Worm (Caenorhabditis elegans): ENCODE data around the gene cki-2.

Gene cki-2

DNA sequence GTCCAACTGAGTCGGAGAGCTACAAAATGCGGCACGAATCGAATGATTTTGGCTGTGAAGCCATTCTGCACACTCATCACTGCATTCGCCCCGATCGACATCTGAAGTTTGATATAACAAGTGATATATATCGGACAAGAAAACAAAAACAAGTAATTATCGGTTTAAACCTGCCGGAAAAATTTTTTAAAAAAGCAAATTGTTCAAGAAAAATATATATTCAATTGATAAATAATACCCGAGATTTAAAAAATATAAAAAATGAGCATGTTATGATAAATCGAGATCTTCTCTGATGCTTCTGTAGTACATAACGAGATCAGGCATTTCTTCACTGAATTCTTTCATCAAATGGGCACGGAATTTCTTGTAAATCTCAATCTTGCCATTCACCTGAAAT, 37.4 kb downstream of the cki-2 start, which contains the start of gene T09A5.5:
Gene T09A5.5 (minus strand): TSS at position 101 of the 400 bp plus-strand sequence.
- TF ChIP-seq swsn-7 (tag; optimal IDR thresholded peaks at IDR 0.05) (no peak), nhr-19 (GFP tag; conservative IDR thresholded peaks at IDR 0.05) (no peak), nhr-20 (tag; optimal IDR thresholded peaks at IDR 0.05) (no peak), ztf-11 (tag; optimal IDR thresholded peaks at IDR 0.05) (no peak), nhr-76 (tag; optimal IDR thresholded peaks at IDR 0.05) (no peak)

DNA sequence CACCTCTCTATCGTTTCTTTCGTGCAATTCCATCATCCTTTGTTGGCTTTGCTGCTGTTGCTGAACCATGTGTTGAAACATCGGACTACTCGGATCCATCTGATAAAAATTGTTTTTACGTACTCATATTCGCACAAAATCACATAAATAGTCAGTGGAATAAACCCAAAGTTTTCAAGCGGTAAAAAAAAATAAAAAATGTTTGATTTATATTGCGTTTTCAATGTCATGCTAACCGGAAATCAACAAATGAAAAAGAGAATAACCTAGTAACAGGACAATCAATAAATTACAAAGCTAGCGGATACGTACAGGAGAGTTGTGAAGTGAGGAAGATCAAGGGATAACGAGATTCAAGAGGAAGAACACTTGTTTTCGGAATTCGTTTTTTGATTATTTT, 38.6 kb downstream of the cki-2 start, which contains the start of gene mdt-10:
Gene mdt-10 (minus strand): TSS at position 101 of the 400 bp plus-strand sequence.
- no peak for TF ChIP-seq egl-27 (tag; optimal IDR thresholded peaks at IDR 0.05)
- no peak for TF ChIP-seq snu-23 (GFP tag; optimal IDR thresholded peaks at IDR 0.05)
- no peak for TF ChIP-seq xbp-1 (tag; optimal IDR thresholded peaks at IDR 0.05)

DNA sequence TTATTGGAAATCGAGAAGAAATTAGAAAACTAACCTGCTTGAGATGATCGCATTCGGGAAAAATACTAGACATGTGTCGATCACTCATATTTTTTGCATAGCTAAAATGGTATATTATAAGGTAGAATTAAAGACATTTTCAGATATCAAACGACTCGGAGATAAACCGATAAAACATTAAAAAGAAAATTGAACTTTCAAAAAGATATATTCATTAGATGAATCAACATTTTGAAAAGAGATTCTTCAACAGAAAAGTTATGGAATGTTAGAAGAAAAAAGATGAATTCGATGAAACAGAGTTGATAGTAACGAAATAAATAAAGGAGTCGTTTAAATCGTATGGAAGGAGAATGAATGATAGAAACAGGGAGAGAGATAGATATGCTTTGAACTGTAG, 39.3 kb downstream of the cki-2 start, which contains the start of gene mdmh-35:
Gene mdmh-35 (minus strand): TSS at position 101 of the 400 bp plus-strand sequence.
- no peak for TF ChIP-seq hlh-4 (tag; optimal IDR thresholded peaks at IDR 0.05)
- no peak for TF ChIP-seq fkh-8 (tag; optimal IDR thresholded peaks at IDR 0.05)
- TF ChIP-seq isw-1 (GFP tag; IDR thresholded peaks at IDR 0.05) = no peak
- TF ChIP-seq unc-98 (GFP tag; IDR thresholded peaks at IDR 0.05) = no peak

DNA sequence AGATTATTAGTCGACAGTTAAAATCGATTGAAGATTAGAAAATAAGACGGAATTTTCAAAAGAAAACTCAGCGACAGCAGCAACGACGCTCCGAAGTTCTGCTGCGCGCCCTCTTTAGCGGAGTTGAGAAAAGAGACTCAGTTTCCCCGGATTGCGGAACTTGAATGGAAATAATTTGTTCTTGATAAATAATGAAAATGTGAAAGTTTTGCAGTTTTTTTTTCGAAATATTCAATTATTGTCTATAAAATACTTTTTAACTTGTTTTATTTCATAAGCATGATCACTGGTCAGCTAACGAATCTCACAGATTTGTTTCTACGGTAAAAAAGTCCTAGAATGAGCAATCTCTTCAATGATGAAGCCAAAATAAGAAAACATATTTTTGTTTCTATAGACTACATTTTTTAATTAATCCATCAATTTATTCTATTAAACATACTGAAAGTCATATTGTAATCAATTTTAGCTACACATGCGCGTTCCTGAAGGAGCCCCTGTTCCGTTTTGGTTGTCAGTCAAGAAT, 41.2 kb downstream of the cki-2 start, which contains the start of the genes cec-3 and T09A5.15:
Gene cec-3 (minus strand): TSS at position 116 of the 526 bp plus-strand sequence.
Gene T09A5.15 (plus strand): TSS at position 476 of the 526 bp plus-strand sequence.
- peak; percentile 40 for TF ChIP-seq nhr-85 (tag)
- TF ChIP-seq lin-35 (GFP tag; optimal IDR thresholded peaks at IDR 0.05) = peak; percentile 40 to 71
- peak; percentile 65 for TF ChIP-seq nhr-90 (tag; optimal IDR thresholded peaks at IDR 0.05; ENCODE audit: poor library complexity)
- TF ChIP-seq ceh-88 (GFP tag; IDR thresholded peaks at IDR 0.05) = peak; percentile 48; the same call in 1 of the 2 replicates
- TF ChIP-seq irx-1 (tag; optimal IDR thresholded peaks at IDR 0.05) = peak; percentile 8
- no peak for TF ChIP-seq zip-4 (GFP tag; optimal IDR thresholded peaks at IDR 0.05)
- TF ChIP-seq nhr-19 (GFP tag; conservative IDR thresholded peaks at IDR 0.05) = 0 out of 2 replicates have a peak, but pooled peaks have one; percentile 14
- TF ChIP-seq nhr-71 (tag; optimal IDR thresholded peaks at IDR 0.05) = peak; percentile 77
- TF ChIP-seq lsy-2 (tag; optimal IDR thresholded peaks at IDR 0.05) = peak; percentile 54 to 83
- no peak for TF ChIP-seq nhr-12 (tag; optimal IDR thresholded peaks at IDR 0.05)
- peak; percentile 66 for TF ChIP-seq C16A3.4 (tag; optimal IDR thresholded peaks at IDR 0.05)
- TF ChIP-seq mep-1 (tag; optimal IDR thresholded peaks at IDR 0.05) = peak; percentile 48
- no peak for TF ChIP-seq fkh-10 (GFP tag; optimal IDR thresholded peaks at IDR 0.05)
- TF ChIP-seq tbx-2 (tag; optimal IDR thresholded peaks at IDR 0.05) = peak; percentile 46
- peak; percentile 51 for TF ChIP-seq fkh-8 (tag; optimal IDR thresholded peaks at IDR 0.05)
- TF ChIP-seq unc-98 (GFP tag; IDR thresholded peaks at IDR 0.05) = no peak
- no peak for TF ChIP-seq Y116A8C.19 (tag; optimal IDR thresholded peaks at IDR 0.05; ENCODE audit: borderline replicate concordance)
- TF ChIP-seq nhr-11 (tag; optimal IDR thresholded peaks at IDR 0.05) = no peak
- peak; percentile 23 for TF ChIP-seq C04F5.9 (tag; optimal IDR thresholded peaks at IDR 0.05)
- peak; percentile 56 for TF ChIP-seq xbp-1 (tag; optimal IDR thresholded peaks at IDR 0.05)
- TF ChIP-seq vab-15 (tag; optimal IDR thresholded peaks at IDR 0.05) = no peak
- peak; percentile 49 for TF ChIP-seq rnt-1 (tag; optimal IDR thresholded peaks at IDR 0.05)
- TF ChIP-seq alr-1 (tag; optimal IDR thresholded peaks at IDR 0.05; ENCODE audit: borderline replicate concordance) = no peak
- no peak for TF ChIP-seq egl-27 (tag; optimal IDR thresholded peaks at IDR 0.05)
- TF ChIP-seq nhr-47 (tag; optimal IDR thresholded peaks at IDR 0.05) = peak; percentile 73
- no peak for TF ChIP-seq ceh-90 (tag; optimal IDR thresholded peaks at IDR 0.05)
- peak; percentile 39 for TF ChIP-seq egl-13 (tag; optimal IDR thresholded peaks at IDR 0.05)
- peak in 1 of 2 experiments; percentile 63 for TF ChIP-seq ztf-11 (tag; optimal IDR thresholded peaks at IDR 0.05)
- TF ChIP-seq unc-130 (tag; optimal IDR thresholded peaks at IDR 0.05) = no peak
- TF ChIP-seq lir-3 (tag; optimal IDR thresholded peaks at IDR 0.05; ENCODE audit: poor library complexity) = peak; percentile 55
- TF ChIP-seq hlh-4 (tag; optimal IDR thresholded peaks at IDR 0.05) = no peak
- TF ChIP-seq nhr-77 (tag; optimal IDR thresholded peaks at IDR 0.05) = peak; percentile 5
- TF ChIP-seq blmp-1 (tag; optimal IDR thresholded peaks at IDR 0.05) = peak; percentile 36
- peak; percentile 40 for TF ChIP-seq isw-1 (GFP tag; IDR thresholded peaks at IDR 0.05)
- TF ChIP-seq fkh-4 (tag; optimal IDR thresholded peaks at IDR 0.05; ENCODE audit: borderline replicate concordance) = no peak
- no peak for TF ChIP-seq ceh-8 (GFP tag; optimal IDR thresholded peaks at IDR 0.05)
- TF ChIP-seq swsn-7 (tag; optimal IDR thresholded peaks at IDR 0.05) = peak; percentile 52
- no peak for TF ChIP-seq ceh-63 (GFP tag; optimal IDR thresholded peaks at IDR 0.05)
- no peak for TF ChIP-seq tlp-1 (tag; optimal IDR thresholded peaks at IDR 0.05)
- TF ChIP-seq nhr-76 (tag; optimal IDR thresholded peaks at IDR 0.05) = no peak
- no peak for TF ChIP-seq lin-39 (tag; optimal IDR thresholded peaks at IDR 0.05)

Data from whole organism, L1 larva.